Fruit fly (Drosophila melanogaster): ENCODE results near the gene TkR99D.
"Not testable (repeated sequence)": the region's sequence is repeated elsewhere in the genome, so short reads cannot be mapped to it uniquely, and the experiment has no call there.

DNA sequence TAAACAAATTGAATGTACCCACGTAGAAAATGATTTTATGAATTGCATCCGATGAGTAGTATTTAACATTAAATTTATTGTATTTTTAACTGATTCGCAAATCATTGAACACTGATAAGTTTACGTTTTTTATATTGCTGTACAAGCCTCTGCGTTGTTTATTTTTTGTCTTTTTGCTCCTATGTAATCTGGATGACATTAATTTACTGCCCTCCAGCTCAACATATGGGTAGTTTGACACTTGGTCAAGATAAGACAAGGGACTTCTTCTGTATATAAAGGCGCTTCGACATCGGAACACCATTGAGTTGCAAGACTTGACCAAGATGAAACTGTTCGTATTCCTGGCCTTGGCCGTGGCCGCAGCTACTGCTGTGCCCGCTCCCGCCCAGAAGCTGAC, 47.3 kb downstream of the TkR99D start, which contains the start of gene Jon99Ciii:
- TF ChIP-seq CG17568 (GFP tag; optimal IDR thresholded peaks at IDR 0.05); Atf3 (GFP tag; optimal IDR thresholded peaks at IDR 0.05); mam (GFP tag; optimal IDR thresholded peaks at IDR 0.05); CG12391 (tag; optimal IDR thresholded peaks at IDR 0.05); grau (tag; optimal IDR thresholded peaks at IDR 0.05); mirr (GFP tag; optimal IDR thresholded peaks at IDR 0.05); hth (optimal IDR thresholded peaks at IDR 0.05); CG13123 (GFP tag; optimal IDR thresholded peaks at IDR 0.05): not testable (repeated sequence)
